Worm (Caenorhabditis elegans) whole organism, dauer: ENCODE results near the gene ldp-1.

Source experiments
- unc-62 ChIP-seq: sonication (generic microtip); optimal IDR thresholded peaks from 2 replicates; lab custom pipeline; 2017; ENCODE audit warnings: missing biosample characterization, missing genetic modification reagents, missing genetic modification characterization

Gene ldp-1

ce11 chrV:2156830-2157229 lies 29.5 kb downstream of the ldp-1 start, which contains the start of gene srbc-22:
Gene srbc-22, plus strand, starts transcription at chrV:2157130.
- TF ChIP-seq unc-62 (GFP tag; lab: Kevin White, UChicago), result no peak

- no peak for TF ChIP-seq unc-62 (GFP tag; lab: Kevin White, UChicago)
Measured at ce11 chrV:2159331-2159730, 32.0 kb downstream of the ldp-1 start, which contains the start of gene C45H4.14. Gene C45H4.14, minus strand, starts transcription at chrV:2159431.

- TF ChIP-seq unc-62 (GFP tag; lab: Kevin White, UChicago), result no peak
Measured at ce11 chrV:2163735-2164134, 36.4 kb downstream of the ldp-1 start, which contains the start of gene str-255. Gene str-255, minus strand, starts transcription at chrV:2163835.

- no peak for TF ChIP-seq unc-62 (GFP tag; lab: Kevin White, UChicago)
Measured at ce11 chrV:2166679-2167078, 39.3 kb downstream of the ldp-1 start, which contains the start of gene srbc-19. Gene srbc-19, minus strand, starts transcription at chrV:2166779.

- TF ChIP-seq unc-62 (GFP tag; lab: Kevin White, UChicago), result no peak
Measured at ce11 chrV:2174465-2174864, 47.1 kb downstream of the ldp-1 start.

ce11 chrV:2175242-2175641 lies 47.9 kb downstream of the ldp-1 start, which contains the start of gene C45H4.18:
Gene C45H4.18, plus strand, starts transcription at chrV:2175542.
- TF ChIP-seq unc-62 (GFP tag; lab: Kevin White, UChicago), result no peak

- TF ChIP-seq unc-62 (GFP tag; lab: Kevin White, UChicago), result no peak
Measured at ce11 chrV:2177307-2177764, 50.0 kb downstream of the ldp-1 start, which contains the start of gene srbc-17. Gene srbc-17, plus strand, starts transcription at chrV:2177714.

ce11 chrV:2179214-2179613 lies 51.9 kb downstream of the ldp-1 start, which contains the start of gene cyp-33C1:
Gene cyp-33C1, plus strand, starts transcription at chrV:2179514.
- TF ChIP-seq unc-62 (GFP tag; lab: Kevin White, UChicago), result no peak
